Worm (Caenorhabditis elegans) whole organism, dauer: ENCODE data around the gene tpra-1.

Experiments
- unc-62 ChIP-seq: sonication (generic microtip); optimal IDR thresholded peaks from 2 replicates; lab custom pipeline; 2017; ENCODE audit warnings: missing biosample characterization, missing genetic modification reagents, missing genetic modification characterization

tpra-1 gene

DNA sequence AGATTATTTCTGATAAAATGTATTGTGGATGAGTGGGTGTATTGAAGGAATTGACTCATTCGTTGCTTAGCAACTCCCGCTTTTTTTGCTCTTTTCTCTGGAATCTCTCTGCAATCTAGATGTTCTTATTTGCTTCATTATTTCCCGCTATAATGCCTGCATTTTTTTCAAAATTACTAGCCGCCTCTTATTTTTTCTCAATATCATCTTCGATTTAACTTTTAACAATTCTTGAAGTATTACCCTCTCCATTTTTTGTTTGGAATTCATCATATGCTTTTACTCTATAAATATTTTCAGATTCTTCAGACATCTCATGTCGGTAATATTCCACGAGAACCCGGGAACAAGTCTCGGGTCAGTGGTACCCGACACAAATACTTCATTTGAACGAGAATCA lies at the start of gene tpra-1:
TSS of gene tpra-1 (plus strand) at position 301 of the 400 bp plus-strand sequence.
- TF ChIP-seq unc-62 (GFP tag; lab: Kevin White, UChicago) = no peak

DNA sequence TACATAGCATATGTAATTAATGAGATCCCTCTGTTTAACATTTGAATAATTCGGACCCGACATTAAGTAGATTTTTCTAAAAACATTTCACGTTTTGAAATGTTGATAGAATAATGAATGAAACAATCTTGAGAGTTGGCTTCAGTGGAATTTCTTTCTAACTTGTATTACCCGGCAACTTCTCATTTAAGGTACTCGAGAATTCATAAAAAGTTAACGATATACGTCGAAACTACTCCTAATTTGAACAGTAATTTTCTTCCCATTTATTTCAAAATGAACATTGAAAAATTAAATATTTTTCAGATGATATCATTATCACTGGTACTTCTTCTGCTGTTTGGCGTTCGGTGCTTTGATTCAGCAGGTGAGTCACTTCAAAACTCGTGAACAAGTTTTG lies 49.5 kb upstream of the tpra-1 start, which contains the start of gene C27B7.7:
TSS of gene C27B7.7 (plus strand) at position 301 of the 400 bp plus-strand sequence.
- TF ChIP-seq unc-62 (GFP tag; lab: Kevin White, UChicago) = no peak

DNA sequence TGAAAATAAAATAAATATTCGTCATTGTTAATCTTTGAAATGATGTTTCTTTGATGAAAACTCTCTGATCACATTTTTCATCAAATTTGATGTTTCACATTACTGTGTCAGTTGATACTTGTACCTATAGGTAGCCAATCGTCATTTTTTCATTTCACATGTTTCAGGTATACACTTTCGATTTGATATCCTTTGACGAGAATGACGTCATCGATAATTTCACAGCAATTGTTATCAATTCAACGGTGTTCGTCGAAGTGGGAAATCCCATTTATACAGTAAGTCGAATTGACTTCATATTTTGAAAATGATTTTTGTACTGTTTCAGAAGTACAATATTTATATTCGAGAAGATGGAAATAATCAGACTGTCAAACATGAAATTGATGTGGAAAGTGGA lies 42.1 kb upstream of the tpra-1 start:
- TF ChIP-seq unc-62 (GFP tag; lab: Kevin White, UChicago) = no peak

DNA sequence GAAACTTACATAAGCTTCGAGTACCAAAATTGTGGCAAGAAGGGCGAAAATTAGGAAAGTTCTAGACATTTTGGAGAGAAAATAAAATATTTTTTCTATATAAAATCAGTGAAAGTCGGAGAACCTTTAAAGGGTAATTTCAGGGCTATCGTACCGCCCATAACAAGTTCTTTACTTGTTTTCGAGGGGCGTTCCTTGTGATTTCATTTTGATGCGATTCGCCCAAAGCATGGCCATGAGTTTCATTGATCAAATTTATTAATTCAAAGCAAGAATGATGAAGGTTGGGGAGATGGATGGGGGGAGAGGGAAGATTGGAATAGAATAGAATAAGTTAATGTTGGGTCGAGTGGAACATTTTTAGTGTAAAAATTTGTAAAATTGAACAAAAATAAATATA lies 40.3 kb upstream of the tpra-1 start, which contains the start of gene C27B7.9:
TSS of gene C27B7.9 (minus strand) at position 101 of the 400 bp plus-strand sequence.
- no peak for TF ChIP-seq unc-62 (GFP tag; lab: Kevin White, UChicago)

DNA sequence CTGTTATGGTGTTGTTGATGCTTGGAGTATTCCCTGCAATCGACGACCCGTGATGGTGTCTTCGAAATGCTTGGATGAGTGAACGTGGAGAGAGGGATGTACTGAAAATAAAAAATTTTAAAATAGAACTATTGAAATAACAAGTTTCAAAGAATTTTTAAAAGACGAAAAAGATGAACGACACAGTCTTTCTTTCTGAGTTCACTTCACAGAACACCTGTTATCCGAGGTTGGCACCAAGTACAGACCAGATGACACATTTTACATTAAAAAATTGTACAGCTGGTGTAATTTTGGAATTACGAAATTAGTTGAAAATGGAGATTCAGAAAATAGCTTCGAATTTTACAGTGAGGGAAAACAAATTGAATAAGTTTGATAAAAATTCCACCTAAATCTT lies 37.5 kb upstream of the tpra-1 start, which contains the start of gene rap-1:
TSS of gene rap-1 (minus strand) at position 101 of the 400 bp plus-strand sequence.
- TF ChIP-seq unc-62 (GFP tag; lab: Kevin White, UChicago) = no peak

DNA sequence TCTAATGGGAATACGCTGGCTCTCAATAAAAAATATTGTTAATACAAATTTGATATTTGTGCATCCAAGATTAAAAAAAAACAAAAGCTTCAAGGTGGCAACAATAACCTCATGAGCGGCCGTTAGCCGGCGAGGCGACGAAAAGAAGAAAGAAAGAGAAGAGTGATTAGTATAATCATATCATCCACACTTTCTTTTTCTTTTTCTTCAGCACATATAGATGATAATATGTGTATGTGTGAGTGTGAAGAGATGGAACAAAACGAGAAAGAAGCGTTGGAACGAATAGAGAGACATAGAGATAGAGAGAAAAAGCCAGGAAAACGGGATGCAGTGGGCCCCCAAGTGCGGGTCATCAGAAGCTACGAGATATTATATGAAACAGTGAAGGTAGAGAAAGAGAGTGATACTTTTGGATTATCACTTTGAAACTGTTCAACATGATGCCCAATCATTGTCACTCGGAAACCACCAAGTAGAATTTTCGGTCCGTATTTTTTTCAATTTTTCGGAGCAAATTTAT lies 35.9 kb upstream of the tpra-1 start:
- TF ChIP-seq unc-62 (GFP tag; lab: Kevin White, UChicago) = no peak

DNA sequence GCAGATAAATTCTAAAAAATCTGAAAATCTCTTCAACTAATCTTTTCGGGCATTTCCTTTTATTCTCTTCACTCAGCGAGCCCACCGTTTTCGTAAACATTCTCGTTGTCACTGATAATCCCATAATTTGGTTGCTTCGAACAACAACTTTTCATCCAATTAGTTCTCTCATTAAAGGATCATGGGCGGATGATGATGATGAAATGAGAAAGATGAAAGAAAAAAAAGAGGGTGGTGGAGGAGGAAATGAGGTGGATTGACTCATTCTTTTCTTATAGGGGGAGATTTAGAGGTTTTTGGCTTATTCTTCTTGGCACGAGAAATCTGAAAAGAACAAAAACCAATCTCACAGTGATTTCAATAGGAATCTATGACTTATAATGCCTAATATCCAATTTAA lies 35.1 kb upstream of the tpra-1 start:
- TF ChIP-seq unc-62 (GFP tag; lab: Kevin White, UChicago) = no peak

DNA sequence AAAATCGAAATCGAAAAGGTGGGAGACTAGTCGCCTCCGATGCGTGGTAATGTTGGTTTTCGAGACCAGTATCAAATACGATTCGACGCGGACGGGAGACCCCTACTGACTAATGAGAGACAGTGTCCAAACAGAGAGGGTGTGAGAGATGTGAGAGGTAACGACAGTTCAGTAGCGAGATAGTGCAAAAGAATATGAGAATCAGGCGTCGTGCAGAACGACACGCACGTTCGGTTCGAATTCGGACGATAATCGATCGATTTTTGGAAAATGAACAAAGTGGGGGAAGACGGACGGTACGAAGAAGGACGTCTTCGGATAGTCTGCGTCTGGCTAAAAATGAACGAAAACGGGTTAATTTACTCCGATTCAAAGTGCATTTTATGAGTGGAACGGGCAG lies 34.3 kb upstream of the tpra-1 start, which contains the start of gene D1046.16:
TSS of gene D1046.16 (plus strand) at position 195 of the 400 bp plus-strand sequence.
- TF ChIP-seq unc-62 (GFP tag; lab: Kevin White, UChicago) = no peak

DNA sequence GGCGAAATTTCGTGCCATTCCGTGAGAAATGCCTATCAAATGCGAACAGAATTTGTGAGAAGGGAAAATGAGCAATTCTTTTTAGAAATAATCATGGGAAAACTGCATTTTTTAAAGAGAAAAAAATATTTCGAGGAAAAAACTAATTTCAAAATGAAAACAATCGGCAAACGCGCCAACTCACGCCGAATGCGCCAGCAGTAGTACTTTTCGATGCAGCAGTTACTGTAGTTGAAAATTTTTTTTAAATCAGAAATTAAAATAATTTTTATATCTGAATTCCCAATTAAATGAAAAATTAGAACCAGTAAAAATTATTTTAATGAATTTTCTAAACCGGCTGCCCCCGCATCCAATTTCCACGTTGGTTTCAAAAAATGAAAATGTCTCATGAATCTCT lies 32.9 kb upstream of the tpra-1 start:
- TF ChIP-seq unc-62 (GFP tag; lab: Kevin White, UChicago) = no peak

DNA sequence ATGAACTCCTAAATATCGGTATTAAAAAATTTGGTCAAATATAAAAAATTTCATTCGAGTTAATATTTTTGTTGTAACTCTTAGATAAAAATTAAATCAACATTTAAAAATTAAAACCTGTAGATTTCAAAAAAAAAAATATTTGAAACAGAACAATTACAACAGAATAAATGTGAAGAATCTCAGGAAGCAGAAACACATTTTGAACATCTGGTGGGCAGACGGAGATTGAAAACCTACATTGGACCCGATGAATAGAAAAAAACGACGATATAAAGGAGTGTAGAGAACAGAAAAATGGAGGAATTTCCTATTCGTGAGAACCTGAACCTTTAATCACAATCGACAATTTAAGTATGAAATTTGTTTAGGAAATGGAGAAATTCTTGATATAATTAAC lies 32.2 kb upstream of the tpra-1 start:
- TF ChIP-seq unc-62 (GFP tag; lab: Kevin White, UChicago) = no peak

DNA sequence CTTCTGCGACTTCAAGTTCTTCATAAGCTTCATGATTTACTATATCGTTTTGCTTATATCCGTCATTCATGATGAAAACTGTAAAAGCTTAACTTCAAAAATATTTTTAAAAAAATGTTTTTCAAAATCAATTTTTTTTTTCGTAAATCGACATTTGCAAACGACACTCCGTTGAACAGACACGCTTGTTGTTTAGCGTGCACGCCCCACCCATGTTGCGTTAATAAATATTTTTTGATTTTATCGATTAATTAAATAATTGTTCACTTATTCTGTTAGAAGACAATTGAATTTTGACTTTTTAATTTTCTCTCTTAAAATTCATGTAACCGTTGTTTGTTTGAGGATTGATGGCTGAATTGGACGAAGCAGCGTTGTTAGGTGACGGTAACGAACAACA lies 30.3 kb upstream of the tpra-1 start, which contains the start of the genes D1046.2 and cfim-2:
TSS of gene D1046.2 (minus strand) at position 78 of the 400 bp plus-strand sequence.
TSS of gene cfim-2 (plus strand) at position 335 of the 400 bp plus-strand sequence.
- no peak for TF ChIP-seq unc-62 (GFP tag; lab: Kevin White, UChicago)

DNA sequence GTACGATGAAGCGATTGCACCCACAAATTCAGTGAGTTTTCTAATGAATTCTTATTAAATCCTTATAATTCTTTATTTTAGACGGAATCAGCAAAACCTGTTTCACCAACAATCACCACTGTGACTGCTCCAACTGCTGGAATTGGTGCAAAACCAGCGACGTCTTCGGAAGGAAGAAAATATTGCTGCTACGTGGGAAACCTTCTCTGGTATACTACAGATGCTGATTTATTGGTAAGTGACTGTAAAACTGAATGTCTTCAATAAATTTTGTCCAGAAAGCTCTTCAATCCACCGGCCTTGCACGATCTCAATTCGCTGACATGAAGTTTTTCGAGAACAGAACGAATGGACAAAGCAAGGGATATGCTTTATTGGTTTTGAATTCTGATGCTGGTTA lies 29.8 kb upstream of the tpra-1 start:
- TF ChIP-seq unc-62 (GFP tag; lab: Kevin White, UChicago) = no peak

DNA sequence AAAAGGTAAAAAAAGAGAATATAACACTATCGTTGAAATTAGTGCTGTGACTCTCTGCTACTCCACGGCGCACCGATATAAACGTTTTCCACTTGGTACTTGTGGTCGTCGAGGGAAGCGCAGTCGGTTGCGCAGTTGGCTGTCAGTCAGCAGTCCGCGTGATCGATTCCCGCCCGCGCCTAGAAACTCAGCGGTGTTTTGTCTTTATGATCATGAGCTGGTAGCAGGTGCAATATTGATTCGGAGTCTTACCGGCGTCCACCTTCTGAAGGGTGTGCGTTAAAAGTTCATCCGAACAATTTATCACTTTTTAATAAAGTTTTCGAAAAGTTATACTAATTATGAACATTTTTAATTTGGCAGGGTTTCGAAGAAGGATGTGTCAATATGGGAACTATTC lies 29.2 kb upstream of the tpra-1 start:
- no peak for TF ChIP-seq unc-62 (GFP tag; lab: Kevin White, UChicago)

DNA sequence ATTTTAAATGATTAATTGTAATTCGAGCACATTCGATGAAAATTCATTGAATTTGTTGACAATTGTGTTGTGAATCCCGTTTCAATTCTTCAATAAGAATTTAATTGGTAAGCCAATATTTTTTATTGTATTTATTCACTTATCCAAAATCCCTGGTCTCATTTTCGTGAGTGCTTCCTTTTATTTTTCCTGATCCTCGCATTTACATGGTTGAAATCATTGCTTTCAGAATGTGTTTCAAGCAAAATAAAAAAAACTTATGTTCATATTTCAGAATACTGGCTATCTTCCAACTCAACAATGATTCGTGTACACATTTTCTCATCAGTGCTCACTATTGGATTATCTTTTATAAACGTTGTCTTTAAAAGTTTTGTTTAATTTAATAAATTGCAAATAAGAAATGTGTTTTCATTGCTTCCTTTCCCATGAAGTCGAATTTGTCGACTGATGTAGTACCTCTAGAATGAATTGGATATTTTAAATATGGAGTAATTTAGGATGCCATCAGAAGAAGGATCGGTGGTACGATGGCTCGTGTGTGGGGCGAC lies 26.3 kb upstream of the tpra-1 start, which contains the start of the genes D1046.18 and slc-25A26:
TSS of gene D1046.18 (plus strand) at position 301 of the 551 bp plus-strand sequence.
TSS of gene slc-25A26 (plus strand) at position 501 of the 551 bp plus-strand sequence.
- no peak for TF ChIP-seq unc-62 (GFP tag; lab: Kevin White, UChicago)

DNA sequence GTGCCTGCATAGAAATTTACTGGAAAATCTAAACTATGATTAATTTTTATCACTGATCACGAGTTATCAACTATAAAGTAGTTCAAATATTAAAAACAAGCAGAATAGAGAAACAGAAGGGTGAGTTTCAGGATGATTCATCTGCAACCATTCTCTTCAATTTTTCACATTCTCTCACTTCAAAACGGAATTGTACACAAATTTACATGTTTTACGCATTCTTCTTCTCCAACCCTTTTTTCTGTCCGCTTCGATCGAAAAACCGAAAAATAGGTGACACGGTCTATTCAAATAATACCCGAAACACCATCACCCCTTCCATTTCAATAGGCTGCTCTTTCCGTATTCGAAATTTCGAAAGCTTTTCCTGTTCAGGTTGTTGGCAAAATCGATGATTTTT lies 22.7 kb upstream of the tpra-1 start, which contains the start of gene D1046.4:
TSS of gene D1046.4 (plus strand) at position 301 of the 400 bp plus-strand sequence.
- TF ChIP-seq unc-62 (GFP tag; lab: Kevin White, UChicago) = no peak

DNA sequence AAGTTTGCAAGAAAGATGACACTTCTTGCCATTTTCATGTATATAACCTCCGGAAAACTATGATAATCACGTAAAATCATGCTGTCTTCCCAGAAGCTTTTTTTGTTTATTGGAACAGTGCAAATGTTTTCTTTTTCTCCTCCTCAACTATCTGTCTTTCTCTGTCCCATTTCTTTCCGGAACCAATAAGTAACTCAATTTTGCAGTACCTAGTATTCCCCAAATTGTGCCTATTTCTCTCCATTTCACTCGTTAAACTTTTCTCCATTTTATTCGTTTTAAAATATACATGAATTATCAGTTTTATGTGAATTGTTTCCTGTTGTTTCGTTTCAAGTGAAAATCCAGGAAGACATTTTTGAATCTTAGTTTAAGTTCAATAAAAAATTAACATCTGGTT lies 12.9 kb upstream of the tpra-1 start:
- no peak for TF ChIP-seq unc-62 (GFP tag; lab: Kevin White, UChicago)

DNA sequence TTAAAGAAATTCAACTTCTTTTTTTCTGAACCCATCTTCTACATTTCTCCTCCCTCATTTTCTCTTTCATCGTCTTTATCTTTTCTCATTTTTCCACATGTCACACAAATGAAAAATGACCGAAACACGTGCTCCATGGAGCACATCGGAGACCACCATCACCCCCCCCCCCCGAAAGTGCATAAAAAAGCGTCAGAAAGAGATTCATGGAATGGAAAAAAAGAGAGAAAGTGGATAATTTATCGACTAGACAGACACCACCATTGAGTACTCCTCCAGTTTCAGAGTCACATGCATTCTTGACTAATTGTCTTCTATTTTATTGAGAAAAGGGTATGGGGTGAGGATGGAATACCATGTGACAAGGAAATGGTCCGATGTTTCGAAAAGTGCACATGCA lies 9.1 kb upstream of the tpra-1 start:
- no peak for TF ChIP-seq unc-62 (GFP tag; lab: Kevin White, UChicago)
